Fruit fly (Drosophila melanogaster): ENCODE measurements around the gene CG31221.

dm6 chr3R:19508388-19509185 lies 96.1 kb downstream of the CG31221 start:
- TF ChIP-seq CTCF (optimal IDR thresholded peaks at IDR 0.05) (no peak), CG8478 (optimal IDR thresholded peaks at IDR 0.05) (no peak)
